Fruit fly (Drosophila melanogaster) whole organism, embryonic: ENCODE measurements around the gene SecCl.

ENCODE experiments used
- ATbp ChIP-seq: fragments of 200-800 bp; sonication (Bioruptor generic); optimal IDR thresholded peaks from 2 replicates; lab custom pipeline; 2017; ENCODE audit warnings: missing biosample characterization, mild to moderate bottlenecking, missing genetic modification characterization, missing genetic modification reagents
- Ada2b ChIP-seq: fragments of 200-800 bp; sonication (Bioruptor generic); IDR thresholded peaks from 2 replicates; pipeline ENCODE4 v1.3.6; 2022; ENCODE audit warnings: missing biosample characterization, missing genetic modification characterization
- C15 ChIP-seq: fragments of 200-800 bp; sonication (Bioruptor generic); IDR thresholded peaks from 3 replicates; pipeline ENCODE4 v1.3.6; 2022; ENCODE audit warnings: missing biosample characterization, missing genetic modification characterization
- CG10462 ChIP-seq: fragments of 200-800 bp; sonication (Bioruptor generic); optimal IDR thresholded peaks from 2 replicates; lab custom pipeline; 2016; ENCODE audit warnings: missing biosample characterization, missing genetic modification characterization
- CG10543 ChIP-seq: fragments of 200-800 bp; sonication (Bioruptor generic); optimal IDR thresholded peaks from 3 replicates; lab custom pipeline; 2017; ENCODE audit warnings: missing biosample characterization, mild to moderate bottlenecking, missing genetic modification characterization, moderate library complexity
- CG10654 ChIP-seq: fragments of 200-800 bp; sonication (Bioruptor generic); optimal IDR thresholded peaks from 2 replicates; lab custom pipeline; 2016; ENCODE audit warnings: missing biosample characterization, missing genetic modification characterization
- CG10979 ChIP-seq: fragments of 200-800 bp; sonication (Bioruptor generic); optimal IDR thresholded peaks from 2 replicates; lab custom pipeline; 2018; ENCODE audit warnings: missing biosample characterization, mild to moderate bottlenecking, missing genetic modification characterization, moderate library complexity
- CG11504 ChIP-seq: fragments of 200-800 bp; sonication (Bioruptor generic); optimal IDR thresholded peaks from 3 replicates; lab custom pipeline; 2019; ENCODE audit warnings: missing biosample characterization, mild to moderate bottlenecking, missing genetic modification characterization, moderate library complexity
- CG11723 ChIP-seq: fragments of 200-800 bp; sonication (Bioruptor generic); optimal IDR thresholded peaks from 2 replicates; lab custom pipeline; 2017; ENCODE audit warnings: missing biosample characterization, mild to moderate bottlenecking, missing genetic modification characterization
- CG12155 ChIP-seq: fragments of 200-800 bp; sonication (Bioruptor generic); optimal IDR thresholded peaks from 3 replicates; lab custom pipeline; 2016; ENCODE audit warnings: missing biosample characterization, missing genetic modification characterization
- CG12391 ChIP-seq: fragments of 200-800 bp; sonication (Bioruptor generic); optimal IDR thresholded peaks from 3 replicates; lab custom pipeline; 2018; ENCODE audit warnings: missing biosample characterization, mild to moderate bottlenecking, missing genetic modification characterization, moderate library complexity
- CG14667 ChIP-seq: fragments of 200-800 bp; sonication (Bioruptor generic); IDR thresholded peaks from 2 replicates; pipeline ENCODE4 v1.3.6; 2022; ENCODE audit warnings: missing biosample characterization, missing genetic modification characterization
- CG17361 ChIP-seq: fragments of 200-800 bp; sonication (Bioruptor generic); IDR thresholded peaks from 3 replicates; pipeline ENCODE4 v1.3.6; 2022; ENCODE audit warnings: missing biosample characterization, missing genetic modification characterization
- CG1792 ChIP-seq: fragments of 200-800 bp; sonication (Bioruptor generic); optimal IDR thresholded peaks from 2 replicates; lab custom pipeline; 2016; ENCODE audit warnings: missing biosample characterization, missing genetic modification characterization
- CG2120 ChIP-seq: fragments of 200-800 bp; sonication (Bioruptor generic); optimal IDR thresholded peaks from 3 replicates; lab custom pipeline; 2016; ENCODE audit warnings: missing biosample characterization, missing genetic modification characterization
- CG3065 ChIP-seq: fragments of 200-800 bp; sonication (Bioruptor generic); optimal IDR thresholded peaks from 2 replicates; lab custom pipeline; 2016; ENCODE audit warnings: missing biosample characterization, missing genetic modification characterization
- CG4424 ChIP-seq: fragments of 200-800 bp; sonication (Bioruptor generic); optimal IDR thresholded peaks from 3 replicates; lab custom pipeline; 2016; ENCODE audit warnings: missing biosample characterization, missing genetic modification characterization
- CG6791 ChIP-seq: fragments of 200-800 bp; sonication (Bioruptor generic); IDR thresholded peaks from 3 replicates; pipeline ENCODE4 v1.3.6; 2022; ENCODE audit warnings: missing biosample characterization, missing genetic modification characterization; ENCODE audit not compliant: partially characterized antibody
- CG7745 ChIP-seq: fragments of 200-800 bp; sonication (Bioruptor generic); optimal IDR thresholded peaks from 2 replicates; lab custom pipeline; 2018; ENCODE audit warnings: missing biosample characterization, mild to moderate bottlenecking, missing genetic modification characterization, moderate library complexity
- CG7987 ChIP-seq: fragments of 200-800 bp; sonication (Bioruptor generic); optimal IDR thresholded peaks from 2 replicates; lab custom pipeline; 2018; ENCODE audit warnings: missing biosample characterization, mild to moderate bottlenecking, missing genetic modification characterization, moderate library complexity
- CG8765 ChIP-seq: fragments of 200-800 bp; sonication (Bioruptor generic); IDR thresholded peaks from 2 replicates; pipeline ENCODE4 v1.3.6; 2022; ENCODE audit warnings: missing biosample characterization, missing genetic modification characterization
- Doc3 ChIP-seq: fragments of 200-800 bp; sonication (Bioruptor generic); IDR thresholded peaks from 3 replicates; pipeline ENCODE4 v1.3.6; 2022; ENCODE audit warnings: missing biosample characterization, missing genetic modification characterization; ENCODE audit not compliant: partially characterized antibody
- HmgD ChIP-seq: fragments of 200-800 bp; sonication (Bioruptor generic); optimal IDR thresholded peaks from 3 replicates; lab custom pipeline; 2016; ENCODE audit warnings: missing biosample characterization, missing genetic modification characterization
- Hmx ChIP-seq: fragments of 200-800 bp; sonication (Bioruptor generic); optimal IDR thresholded peaks from 2 replicates; lab custom pipeline; 2016; ENCODE audit warnings: missing biosample characterization, missing genetic modification characterization
- Hr39 ChIP-seq: fragments of >200 bp; optimal IDR thresholded peaks from 2 replicates; lab custom pipeline; 2017
- Hr78 ChIP-seq, 2 experiments: fragments of 200-800 bp in 1 of 2; fragments of >200 bp in 1 of 2; sonication (Bioruptor generic) in 1 of 2; optimal IDR thresholded peaks; 2 replicates each; lab custom pipeline; 2017 to 2019; ENCODE audit warnings: missing biosample characterization in 2 of 2, missing genetic modification characterization in 2 of 2, mild to moderate bottlenecking in 1 of 2, moderate library complexity in 1 of 2
- Hsf ChIP-seq: fragments of 200-800 bp; sonication (Bioruptor generic); optimal IDR thresholded peaks from 3 replicates; lab custom pipeline; 2016; ENCODE audit warnings: missing biosample characterization, missing genetic modification characterization
- Lhr ChIP-seq: fragments of 200-800 bp; sonication (Bioruptor generic); optimal IDR thresholded peaks from 3 replicates; lab custom pipeline; 2017; ENCODE audit warnings: mild to moderate bottlenecking, missing biosample characterization, missing genetic modification reagents, missing genetic modification characterization
- Myb ChIP-seq: fragments of 200-800 bp; sonication (Bioruptor generic); optimal IDR thresholded peaks from 2 replicates; lab custom pipeline; 2016; ENCODE audit warnings: missing biosample characterization, missing genetic modification characterization
- NFAT ChIP-seq: fragments of 200-800 bp; sonication (Bioruptor generic); IDR thresholded peaks from 2 replicates; pipeline ENCODE4 v1.3.6; 2022; ENCODE audit warnings: missing biosample characterization, missing genetic modification characterization
- Sox100B ChIP-seq: fragments of 200-800 bp; sonication (Bioruptor generic); optimal IDR thresholded peaks from 3 replicates; lab custom pipeline; 2018; ENCODE audit warnings: missing biosample characterization, mild to moderate bottlenecking, missing genetic modification characterization
- bab2 ChIP-seq: fragments of 200-800 bp; sonication (Bioruptor generic); optimal IDR thresholded peaks from 2 replicates; lab custom pipeline; 2016; ENCODE audit warnings: missing biosample characterization, missing genetic modification characterization
- bigmax ChIP-seq: fragments of 200-800 bp; sonication (Bioruptor generic); optimal IDR thresholded peaks from 2 replicates; lab custom pipeline; 2018; ENCODE audit warnings: missing biosample characterization, mild to moderate bottlenecking, missing genetic modification characterization
- caup ChIP-seq: fragments of 200-800 bp; sonication (Bioruptor generic); optimal IDR thresholded peaks from 3 replicates; lab custom pipeline; 2017; ENCODE audit warnings: missing biosample characterization, mild to moderate bottlenecking, missing genetic modification characterization, moderate library complexity; ENCODE audit not compliant: severe bottlenecking
- cwo ChIP-seq: fragments of 200-800 bp; sonication (Bioruptor generic); optimal IDR thresholded peaks from 3 replicates; lab custom pipeline; 2017; ENCODE audit warnings: missing biosample characterization, missing genetic modification characterization, mild to moderate bottlenecking, moderate library complexity, missing genetic modification reagents
- hb ChIP-seq: fragments of 200-800 bp; sonication (Bioruptor generic); IDR thresholded peaks from 3 replicates; pipeline ENCODE4 v1.3.6; 2022; ENCODE audit warnings: missing biosample characterization, missing genetic modification characterization; ENCODE audit not compliant: partially characterized antibody
- kah ChIP-seq: fragments of 200-800 bp; sonication (Bioruptor generic); optimal IDR thresholded peaks from 2 replicates; lab custom pipeline; 2018; ENCODE audit warnings: missing biosample characterization, mild to moderate bottlenecking, missing genetic modification characterization
- lmd ChIP-seq: fragments of 200-800 bp; sonication (Bioruptor generic); IDR thresholded peaks from 2 replicates; pipeline ENCODE4 v1.3.6; 2022; ENCODE audit warnings: missing biosample characterization, missing genetic modification characterization
- lov ChIP-seq, 2 experiments: fragments of 200-800 bp in 1 of 2; fragments of >200 bp in 1 of 2; sonication (Bioruptor generic) in 1 of 2; IDR thresholded peaks in 1 of 2; optimal IDR thresholded peaks in 1 of 2; 2 replicates in 1 of 2; 3 replicates in 1 of 2; pipeline versions ENCODE4 v1.3.6 to Lab custom; 2017 to 2022; ENCODE audit warnings: missing biosample characterization in 1 of 2, missing genetic modification characterization in 1 of 2
- maf-S ChIP-seq: fragments of 200-800 bp; sonication (Bioruptor generic); optimal IDR thresholded peaks from 2 replicates; lab custom pipeline; 2016; ENCODE audit warnings: missing biosample characterization, missing genetic modification characterization
- pan ChIP-seq, 4 experiments: fragments of >200 bp in 3 of 4; fragments of 200-800 bp in 1 of 4; sonication (Bioruptor generic) in 1 of 4; optimal IDR thresholded peaks in 3 of 4; IDR thresholded peaks in 1 of 4; 2 replicates each; pipeline versions ENCODE4 v1.3.6 to Lab custom; 2017 to 2022; ENCODE audit warnings: missing biosample characterization in 2 of 4, missing genetic modification characterization in 2 of 4, mixed read lengths in 1 of 4
- pfk ChIP-seq: fragments of 200-800 bp; sonication (Bioruptor generic); optimal IDR thresholded peaks from 2 replicates; lab custom pipeline; 2018; ENCODE audit warnings: missing biosample characterization, mild to moderate bottlenecking, missing genetic modification characterization, moderate library complexity
- ranshi ChIP-seq: fragments of 200-800 bp; sonication (Bioruptor generic); IDR thresholded peaks from 2 replicates; pipeline ENCODE4 v1.3.6; 2022; ENCODE audit warnings: missing biosample characterization, missing genetic modification characterization
- run ChIP-seq: fragments of 200-800 bp; sonication (Bioruptor generic); optimal IDR thresholded peaks from 3 replicates; lab custom pipeline; 2018; ENCODE audit warnings: missing biosample characterization, mild to moderate bottlenecking, missing genetic modification characterization
- sisA ChIP-seq: fragments of 200-800 bp; sonication (Bioruptor generic); IDR thresholded peaks from 2 replicates; pipeline ENCODE4 v1.3.6; 2022; ENCODE audit warnings: missing biosample characterization, missing genetic modification characterization
- tap ChIP-seq: fragments of 200-800 bp; optimal IDR thresholded peaks from 3 replicates; lab custom pipeline; 2019; ENCODE audit warnings: missing biosample characterization, mild to moderate bottlenecking, missing genetic modification characterization, moderate library complexity
- tll ChIP-seq, 2 experiments: fragments of 200-800 bp in 1 of 2; fragments of >200 bp in 1 of 2; sonication (Bioruptor generic) in 1 of 2; optimal IDR thresholded peaks; 2 replicates each; lab custom pipeline; 2017 to 2019; ENCODE audit warnings: missing biosample characterization in 2 of 2, missing genetic modification characterization in 2 of 2, mild to moderate bottlenecking in 1 of 2, moderate library complexity in 1 of 2
- toy ChIP-seq: fragments of 200-800 bp; sonication (Bioruptor generic); IDR thresholded peaks from 2 replicates; pipeline ENCODE4 v1.3.6; 2022; ENCODE audit warnings: missing biosample characterization, missing genetic modification characterization

SecCl gene

DNA sequence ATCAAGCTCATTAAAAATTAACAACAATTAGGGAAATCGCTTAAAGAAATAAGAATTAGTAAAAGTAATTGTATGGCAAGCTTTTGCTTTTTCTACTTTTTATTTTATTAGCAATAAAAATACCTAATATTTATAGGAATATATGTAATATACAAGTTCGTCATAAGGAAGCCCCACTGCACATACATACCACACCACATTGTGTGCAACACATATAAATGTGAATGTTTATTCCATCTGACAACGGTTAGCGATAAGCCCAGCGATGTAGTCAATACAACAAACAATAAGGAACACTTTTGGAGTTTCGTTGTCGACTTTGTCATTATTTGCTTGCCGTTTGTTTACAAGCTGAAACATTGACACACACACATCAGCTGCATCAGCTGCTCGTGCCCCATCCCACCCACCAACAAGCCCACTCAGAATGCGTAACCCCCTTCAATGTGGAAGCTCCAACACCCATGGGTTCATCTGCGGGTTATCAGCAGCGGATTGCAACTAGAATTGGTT is 15.4 kb downstream of the SecCl start (continued):
- no peak for TF ChIP-seq C15 (GFP tag; lab: Robert Waterston, UW)
- TF ChIP-seq ranshi: peak; percentile 60; the same call in 1 of the 2 replicates
- TF ChIP-seq CG10543: peak; percentile 55
- peak; percentile 86 for TF ChIP-seq Sox100B (GFP tag; lab: Kevin White, UChicago)
- peak; percentile 31; the same call in 1 of the 2 replicates for TF ChIP-seq CG14667
- peak; percentile 66 for TF ChIP-seq CG10979 (tag; lab: Kevin White, UChicago)
- TF ChIP-seq CG11504 (tag; lab: Kevin White, UChicago): peak; percentile 63
- TF ChIP-seq CG3065 (GFP tag; lab: Kevin White, UChicago): peak; percentile 38
- no peak for TF ChIP-seq Hmx (GFP tag; lab: Kevin White, UChicago)
- TF ChIP-seq CG10462 (GFP tag; lab: Kevin White, UChicago): peak; percentile 67
- TF ChIP-seq CG6791 (GFP tag; lab: Robert Waterston, UW): no peak
- no peak for TF ChIP-seq CG8765 (GFP tag; lab: Robert Waterston, UW)
- no peak for TF ChIP-seq Doc3 (GFP tag; lab: Robert Waterston, UW)
- TF ChIP-seq Hsf (GFP tag; lab: Kevin White, UChicago): peak; percentile 54
- TF ChIP-seq CG7745 (tag; lab: Kevin White, UChicago): peak; percentile 94
- peak; percentile 71 for TF ChIP-seq run (tag; lab: Kevin White, UChicago)
- no peak for TF ChIP-seq tll (GFP tag; optimal IDR thresholded peaks at IDR 0.05; lab: Kevin White, UChicago)
- TF ChIP-seq CG17361 (GFP tag; lab: Robert Waterston, UW): peak; percentile 72
- peak; percentile 91 for TF ChIP-seq CG7987 (GFP tag; lab: Kevin White, UChicago)
- TF ChIP-seq bigmax (GFP tag; lab: Kevin White, UChicago): peak; percentile 63
- TF ChIP-seq cwo (GFP tag; lab: Kevin White, UChicago): no peak
- peak; percentile 34 for TF ChIP-seq maf-S
- no peak for TF ChIP-seq NFAT (GFP tag; lab: Robert Waterston, UW)
- no peak; the same call in 1 of the 2 replicates for TF ChIP-seq sisA (GFP tag; lab: Robert Waterston, UW)
- TF ChIP-seq CG1792 (GFP tag; lab: Kevin White, UChicago): peak; percentile 73
- no peak for TF ChIP-seq toy (GFP tag; lab: Robert Waterston, UW)
- peak; percentile 5 for TF ChIP-seq Myb (GFP tag; lab: Kevin White, UChicago)
- peak; percentile 75 for TF ChIP-seq tap (tag; lab: Kevin White, UChicago)
- TF ChIP-seq hb: no peak
- peak; percentile 78 for TF ChIP-seq kah
- TF ChIP-seq CG11723 (GFP tag; lab: Kevin White, UChicago): peak; percentile 87
- no peak for TF ChIP-seq pan (optimal IDR thresholded peaks at IDR 0.05; lab: Kevin White, UChicago)
- TF ChIP-seq pan (GFP tag; optimal IDR thresholded peaks at IDR 0.05 in 1 of 2, IDR thresholded peaks at IDR 0.05 in 1 of 2): peak in 1 of 2 experiments; percentile 26
- TF ChIP-seq CG12155 (GFP tag; lab: Kevin White, UChicago): no peak
- TF ChIP-seq Hr78 (GFP tag; optimal IDR thresholded peaks at IDR 0.05; lab: Kevin White, UChicago): peak in 1 of 2 experiments; percentile 85
- TF ChIP-seq pfk: peak; percentile 69
- TF ChIP-seq bab2 (GFP tag; lab: Kevin White, UChicago): peak; percentile 66
- TF ChIP-seq Lhr: peak; percentile 90
- TF ChIP-seq CG2120 (GFP tag; lab: Kevin White, UChicago): no peak
- peak; percentile 63 for TF ChIP-seq CG10654 (GFP tag; lab: Kevin White, UChicago)
- no peak for TF ChIP-seq Ada2b (GFP tag; lab: Robert Waterston, UW)
- peak; percentile 65 for TF ChIP-seq CG4424 (GFP tag; lab: Kevin White, UChicago)
- TF ChIP-seq Hr39 (lab: Kevin White, UChicago): no peak
- TF ChIP-seq ATbp (GFP tag; lab: Kevin White, UChicago): peak; percentile 99
- peak; percentile 63 for TF ChIP-seq CG12391 (tag; lab: Kevin White, UChicago)
- TF ChIP-seq lmd (GFP tag; lab: Robert Waterston, UW): no peak
- TF ChIP-seq HmgD (GFP tag; lab: Kevin White, UChicago): peak; percentile 21
- TF ChIP-seq lov (optimal IDR thresholded peaks at IDR 0.05; lab: Kevin White, UChicago): no peak
- TF ChIP-seq lov (GFP tag; IDR thresholded peaks at IDR 0.05; lab: Robert Waterston, UW): peak; percentile 89; the same call in 2 of the 3 replicates
- peak; percentile 51 for TF ChIP-seq caup (GFP tag; lab: Kevin White, UChicago)
